Fruit fly (Drosophila melanogaster) whole organism, embryonic: ENCODE data around the gene slmo.

ENCODE experiments used
- Abd-B ChIP-seq: fragments of 200-800 bp; sonication (Bioruptor generic); optimal IDR thresholded peaks from 2 replicates; lab custom pipeline; 2018; ENCODE audit warnings: missing biosample characterization, mild to moderate bottlenecking, missing genetic modification characterization, moderate library complexity
- C15 ChIP-seq: fragments of 200-800 bp; sonication (Bioruptor generic); IDR thresholded peaks from 3 replicates; pipeline ENCODE4 v1.3.6; 2022; ENCODE audit warnings: missing biosample characterization, missing genetic modification characterization
- CG10209 ChIP-seq: fragments of 200-800 bp; sonication (Bioruptor generic); optimal IDR thresholded peaks from 3 replicates; lab custom pipeline; 2017; ENCODE audit warnings: missing biosample characterization, mild to moderate bottlenecking, missing genetic modification characterization, missing genetic modification reagents
- CG1024 ChIP-seq: fragments of 200-800 bp; sonication (Bioruptor generic); IDR thresholded peaks from 2 replicates; pipeline ENCODE4 v1.3.6; 2022; ENCODE audit warnings: missing biosample characterization, missing genetic modification characterization
- CG12155 ChIP-seq: fragments of 200-800 bp; sonication (Bioruptor generic); optimal IDR thresholded peaks from 3 replicates; lab custom pipeline; 2016; ENCODE audit warnings: missing biosample characterization, missing genetic modification characterization
- CG12236 ChIP-seq: fragments of 200-800 bp; sonication (Bioruptor generic); optimal IDR thresholded peaks from 2 replicates; lab custom pipeline; 2016; ENCODE audit warnings: missing biosample characterization, missing genetic modification characterization
- CG12299 ChIP-seq: fragments of 200-800 bp; sonication (Bioruptor generic); optimal IDR thresholded peaks from 2 replicates; lab custom pipeline; 2018; ENCODE audit warnings: missing biosample characterization, mild to moderate bottlenecking, missing genetic modification characterization
- CG13424 ChIP-seq: fragments of 200-800 bp; sonication (Bioruptor generic); optimal IDR thresholded peaks from 2 replicates; lab custom pipeline; 2019; ENCODE audit warnings: missing biosample characterization, mild to moderate bottlenecking, missing genetic modification characterization, moderate library complexity
- CG14014 ChIP-seq: fragments of 200-800 bp; sonication (Bioruptor generic); IDR thresholded peaks from 2 replicates; pipeline ENCODE4 v1.3.6; 2022; ENCODE audit warnings: missing biosample characterization, missing genetic modification characterization
- CG15269 ChIP-seq: fragments of 200-800 bp; sonication (Bioruptor generic); optimal IDR thresholded peaks from 2 replicates; lab custom pipeline; 2018; ENCODE audit warnings: missing biosample characterization, mild to moderate bottlenecking, missing genetic modification characterization, moderate library complexity
- CG16863 ChIP-seq: fragments of 200-800 bp; sonication (Bioruptor generic); optimal IDR thresholded peaks from 3 replicates; lab custom pipeline; 2016; ENCODE audit warnings: missing biosample characterization, missing genetic modification characterization
- CG17186 ChIP-seq: fragments of 200-800 bp; sonication (Bioruptor generic); optimal IDR thresholded peaks from 3 replicates; lab custom pipeline; 2017; ENCODE audit warnings: missing biosample characterization, missing genetic modification reagents, missing genetic modification characterization
- CG18011 ChIP-seq: fragments of 200-800 bp; sonication (Bioruptor generic); optimal IDR thresholded peaks from 2 replicates; lab custom pipeline; 2017; ENCODE audit warnings: missing biosample characterization, missing genetic modification characterization, mild to moderate bottlenecking, moderate library complexity, missing genotype
- CG2678 ChIP-seq: fragments of 200-800 bp; sonication (Bioruptor generic); optimal IDR thresholded peaks from 3 replicates; lab custom pipeline; 2019; ENCODE audit warnings: missing biosample characterization, mild to moderate bottlenecking, missing genetic modification characterization, moderate library complexity
- CG32532 ChIP-seq: fragments of 200-800 bp; sonication (Bioruptor generic); IDR thresholded peaks from 2 replicates; pipeline ENCODE4 v1.3.6; 2022; ENCODE audit warnings: missing biosample characterization, missing genetic modification characterization
- CG33557 ChIP-seq: fragments of 200-800 bp; sonication (Bioruptor generic); optimal IDR thresholded peaks from 2 replicates; lab custom pipeline; 2019; ENCODE audit warnings: missing biosample characterization, mild to moderate bottlenecking, missing genetic modification characterization, moderate library complexity
- CG34376 ChIP-seq: fragments of 200-800 bp; sonication (Bioruptor generic); optimal IDR thresholded peaks from 2 replicates; lab custom pipeline; 2018; ENCODE audit warnings: missing biosample characterization, mild to moderate bottlenecking, missing genetic modification characterization
- CG4707 ChIP-seq: fragments of 200-800 bp; sonication (Bioruptor generic); optimal IDR thresholded peaks from 2 replicates; lab custom pipeline; 2018; ENCODE audit warnings: missing biosample characterization, mild to moderate bottlenecking, missing genetic modification characterization, moderate library complexity
- CG4854 ChIP-seq: fragments of 200-800 bp; sonication (Bioruptor generic); optimal IDR thresholded peaks from 2 replicates; lab custom pipeline; 2016; ENCODE audit warnings: missing biosample characterization, missing genetic modification characterization, inconsistent platforms
- CG6254 ChIP-seq: fragments of 200-800 bp; sonication (Bioruptor generic); optimal IDR thresholded peaks from 3 replicates; lab custom pipeline; 2017; ENCODE audit warnings: mild to moderate bottlenecking, missing biosample characterization, missing genetic modification reagents, missing genetic modification characterization
- Dek ChIP-seq: fragments of 200-800 bp; sonication (Bioruptor generic); optimal IDR thresholded peaks from 3 replicates; lab custom pipeline; 2019; ENCODE audit warnings: missing biosample characterization, mild to moderate bottlenecking, missing genetic modification characterization, moderate library complexity
- HmgD ChIP-seq: fragments of 200-800 bp; sonication (Bioruptor generic); optimal IDR thresholded peaks from 3 replicates; lab custom pipeline; 2016; ENCODE audit warnings: missing biosample characterization, missing genetic modification characterization
- Hr51 ChIP-seq, 2 experiments: fragments of 200-800 bp; sonication (Bioruptor generic); optimal IDR thresholded peaks; 2 replicates in 1 of 2; 3 replicates in 1 of 2; lab custom pipeline; 2016 to 2018; ENCODE audit warnings: missing biosample characterization in 2 of 2, missing genetic modification characterization in 2 of 2, mild to moderate bottlenecking in 1 of 2, moderate library complexity in 1 of 2
- Lhr ChIP-seq: fragments of 200-800 bp; sonication (Bioruptor generic); optimal IDR thresholded peaks from 3 replicates; lab custom pipeline; 2017; ENCODE audit warnings: mild to moderate bottlenecking, missing biosample characterization, missing genetic modification reagents, missing genetic modification characterization
- NfI ChIP-seq: fragments of 200-800 bp; sonication (Bioruptor generic); optimal IDR thresholded peaks from 3 replicates; lab custom pipeline; 2018; ENCODE audit warnings: missing biosample characterization, mild to moderate bottlenecking, missing genetic modification characterization, moderate library complexity
- PHDP ChIP-seq: fragments of 200-800 bp; sonication (Bioruptor generic); optimal IDR thresholded peaks from 3 replicates; lab custom pipeline; 2018; ENCODE audit warnings: missing biosample characterization, mild to moderate bottlenecking, missing genetic modification characterization, moderate library complexity
- Sin3A ChIP-seq: fragments of >200 bp; optimal IDR thresholded peaks from 2 replicates; lab custom pipeline; 2018
- Sry-δ ChIP-seq: fragments of 200-800 bp; sonication (Bioruptor generic); optimal IDR thresholded peaks from 2 replicates; lab custom pipeline; 2016; ENCODE audit warnings: missing biosample characterization, missing genetic modification characterization
- bigmax ChIP-seq: fragments of 200-800 bp; sonication (Bioruptor generic); optimal IDR thresholded peaks from 2 replicates; lab custom pipeline; 2018; ENCODE audit warnings: missing biosample characterization, mild to moderate bottlenecking, missing genetic modification characterization
- chm ChIP-seq: fragments of 200-800 bp; sonication (Bioruptor generic); IDR thresholded peaks from 2 replicates; pipeline ENCODE4 v1.3.6; 2022; ENCODE audit warnings: missing biosample characterization, missing genetic modification characterization
- dmrt99B ChIP-seq: fragments of 200-800 bp; sonication (Bioruptor generic); optimal IDR thresholded peaks from 2 replicates; lab custom pipeline; 2018; ENCODE audit warnings: missing biosample characterization, mild to moderate bottlenecking, missing genetic modification characterization, moderate library complexity
- dysf ChIP-seq: fragments of 200-800 bp; sonication (Bioruptor generic); IDR thresholded peaks from 3 replicates; pipeline ENCODE4 v1.3.6; 2022; ENCODE audit warnings: missing biosample characterization, missing genetic modification characterization
- insv ChIP-seq, 2 experiments: fragments of 200-800 bp; sonication (Bioruptor generic); optimal IDR thresholded peaks; 3 replicates each; lab custom pipeline; 2016 to 2018; ENCODE audit warnings: missing biosample characterization in 2 of 2, missing genetic modification characterization in 2 of 2
- jigr1 ChIP-seq: fragments of 200-800 bp; sonication (Bioruptor generic); IDR thresholded peaks from 3 replicates; pipeline ENCODE4 v1.3.6; 2022; ENCODE audit warnings: missing biosample characterization, missing genetic modification characterization
- ken ChIP-seq: fragments of 200-800 bp; sonication (Bioruptor generic); IDR thresholded peaks from 3 replicates; pipeline ENCODE4 v1.3.6; 2022; ENCODE audit warnings: missing biosample characterization, missing genetic modification characterization
- kni ChIP-seq: fragments of 200-800 bp; sonication (Bioruptor generic); optimal IDR thresholded peaks from 3 replicates; lab custom pipeline; 2017; ENCODE audit warnings: mild to moderate bottlenecking, missing biosample characterization, missing genetic modification reagents, missing genetic modification characterization
- lmd ChIP-seq: fragments of 200-800 bp; sonication (Bioruptor generic); IDR thresholded peaks from 2 replicates; pipeline ENCODE4 v1.3.6; 2022; ENCODE audit warnings: missing biosample characterization, missing genetic modification characterization
- lola ChIP-seq, 3 experiments: fragments of >200 bp in 2 of 3; fragments of 200-800 bp in 1 of 3; sonication (Bioruptor generic) in 1 of 3; optimal IDR thresholded peaks; 2 replicates each; lab custom pipeline; 2017 to 2019; ENCODE audit warnings: missing biosample characterization in 3 of 3, missing genetic modification characterization in 3 of 3, mild to moderate bottlenecking in 1 of 3, moderate library complexity in 1 of 3
- odd ChIP-seq: fragments of 200-800 bp; sonication (Bioruptor generic); optimal IDR thresholded peaks from 2 replicates; lab custom pipeline; 2017; ENCODE audit warnings: missing biosample characterization, mild to moderate bottlenecking, missing genetic modification characterization
- pan ChIP-seq, 4 experiments: fragments of >200 bp in 3 of 4; fragments of 200-800 bp in 1 of 4; sonication (Bioruptor generic) in 1 of 4; optimal IDR thresholded peaks in 3 of 4; IDR thresholded peaks in 1 of 4; 2 replicates each; pipeline versions ENCODE4 v1.3.6 to Lab custom; 2017 to 2022; ENCODE audit warnings: missing biosample characterization in 2 of 4, missing genetic modification characterization in 2 of 4, mixed read lengths in 1 of 4
- sisA ChIP-seq: fragments of 200-800 bp; sonication (Bioruptor generic); IDR thresholded peaks from 2 replicates; pipeline ENCODE4 v1.3.6; 2022; ENCODE audit warnings: missing biosample characterization, missing genetic modification characterization
- stwl ChIP-seq: fragments of 200-800 bp; sonication (Bioruptor generic); optimal IDR thresholded peaks from 3 replicates; lab custom pipeline; 2018; ENCODE audit warnings: missing biosample characterization, mild to moderate bottlenecking, missing genetic modification characterization, moderate library complexity
- sug ChIP-seq: fragments of 200-800 bp; optimal IDR thresholded peaks from 2 replicates; lab custom pipeline; 2019; ENCODE audit warnings: missing biosample characterization, mild to moderate bottlenecking, missing genetic modification characterization, moderate library complexity
- tna ChIP-seq: fragments of 200-800 bp; sonication (Bioruptor generic); IDR thresholded peaks from 2 replicates; pipeline ENCODE4 v1.3.6; 2022; ENCODE audit warnings: missing biosample characterization, missing genetic modification characterization; ENCODE audit not compliant: partially characterized antibody
- ttk ChIP-seq: fragments of 200-800 bp; sonication (Bioruptor generic); IDR thresholded peaks from 2 replicates; pipeline ENCODE4 v2.1.2; 2022; ENCODE audit warnings: missing biosample characterization, missing genetic modification characterization
- usp ChIP-seq: fragments of >200 bp; optimal IDR thresholded peaks from 2 replicates; lab custom pipeline; 2017; ENCODE audit warnings: missing biosample characterization, missing genetic modification characterization
- wek ChIP-seq: fragments of 200-800 bp; sonication (Bioruptor generic); optimal IDR thresholded peaks from 3 replicates; lab custom pipeline; 2018; ENCODE audit warnings: missing biosample characterization, mild to moderate bottlenecking, missing genetic modification characterization, moderate library complexity
- zen2 ChIP-seq: fragments of 200-800 bp; sonication (Bioruptor generic); IDR thresholded peaks from 3 replicates; pipeline ENCODE4 v1.3.6; 2022; ENCODE audit warnings: missing biosample characterization, missing genetic modification characterization; ENCODE audit not compliant: partially characterized antibody

The slmo gene

DNA sequence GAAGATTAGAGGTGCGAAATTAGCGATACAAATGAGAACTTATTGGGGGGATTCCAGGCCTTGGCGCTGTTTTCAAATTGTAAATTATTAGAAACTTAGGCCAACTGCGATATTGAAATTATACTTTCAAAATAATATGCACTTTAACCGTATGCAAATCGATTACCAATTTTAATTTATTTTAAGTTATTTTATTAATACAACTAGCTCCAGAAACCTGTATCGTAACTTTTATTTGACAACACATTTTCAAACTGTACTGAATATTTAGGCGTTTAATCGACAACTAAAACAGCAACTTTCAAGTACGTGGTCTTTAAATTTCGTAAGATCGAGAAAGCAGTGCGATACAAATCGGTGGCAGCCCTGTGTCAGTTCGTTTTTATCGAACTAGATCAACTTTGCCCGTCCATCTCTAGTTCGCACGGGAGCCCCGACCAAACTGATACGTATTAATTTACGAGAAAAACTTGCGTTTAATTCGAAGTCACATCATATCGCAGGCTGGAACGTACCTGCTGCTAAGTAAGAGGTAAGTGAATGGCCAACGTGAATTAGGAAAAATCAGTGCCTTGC is 22.2 kb upstream of the slmo start, which contains the start of the genes CG9154 and Kr-h2 (continued):
- peak; percentile 37 for TF ChIP-seq Abd-B
- no peak for TF ChIP-seq CG33557 (GFP tag; lab: Kevin White, UChicago)
- TF ChIP-seq CG12236 (GFP tag; lab: Kevin White, UChicago), result no peak
- TF ChIP-seq usp (GFP tag; lab: Kevin White, UChicago), result no peak
- peak; percentile 56 for TF ChIP-seq NfI (GFP tag; lab: Kevin White, UChicago)
- peak; percentile 65 for TF ChIP-seq stwl (tag; lab: Kevin White, UChicago)
- no peak for TF ChIP-seq bigmax (GFP tag; lab: Kevin White, UChicago)
- TF ChIP-seq CG34376 (GFP tag; lab: Kevin White, UChicago), result peak; percentile 56
- TF ChIP-seq dysf, result peak; percentile 32; the same call in 1 of the 3 replicates
- peak in 1 of 3 experiments; percentile 25 for TF ChIP-seq lola (GFP tag; optimal IDR thresholded peaks at IDR 0.05; lab: Kevin White, UChicago)
- no peak for TF ChIP-seq CG6254 (GFP tag; lab: Kevin White, UChicago)
- no peak for TF ChIP-seq C15 (GFP tag; lab: Robert Waterston, UW)
- peak; percentile 93 for TF ChIP-seq Sry-δ (GFP tag; lab: Kevin White, UChicago)
- no peak for TF ChIP-seq chm
- TF ChIP-seq CG4707, result no peak
- TF ChIP-seq jigr1 (GFP tag; lab: Robert Waterston, UW), result peak; percentile 54; the same call in 1 of the 3 replicates
- peak in 1 of 2 experiments; percentile 3 for TF ChIP-seq Hr51 (GFP tag; optimal IDR thresholded peaks at IDR 0.05; lab: Kevin White, UChicago)
- TF ChIP-seq CG12299 (tag; lab: Kevin White, UChicago), result peak; percentile 29
- TF ChIP-seq pan (optimal IDR thresholded peaks at IDR 0.05; lab: Kevin White, UChicago), result no peak
- peak in 1 of 2 experiments; percentile 41 for TF ChIP-seq pan (GFP tag; optimal IDR thresholded peaks at IDR 0.05 in 1 of 2, IDR thresholded peaks at IDR 0.05 in 1 of 2)
- peak; percentile 33 for TF ChIP-seq CG15269 (tag; lab: Kevin White, UChicago)
- no peak for TF ChIP-seq CG1024
- peak; percentile 55 for TF ChIP-seq kni (GFP tag; lab: Kevin White, UChicago)
- TF ChIP-seq ken (GFP tag; lab: Robert Waterston, UW), result no peak
- peak; percentile 64 for TF ChIP-seq sug
- TF ChIP-seq CG4854 (GFP tag; lab: Kevin White, UChicago), result no peak
- peak; percentile 39; the same call in 1 of the 3 replicates for TF ChIP-seq zen2 (GFP tag; lab: Robert Waterston, UW)
- TF ChIP-seq CG13424 (tag; lab: Kevin White, UChicago), result peak; percentile 35
- no peak for TF ChIP-seq lmd (GFP tag; lab: Robert Waterston, UW)
- TF ChIP-seq CG32532 (GFP tag; lab: Robert Waterston, UW), result peak; percentile 54; the same call in 1 of the 2 replicates
- TF ChIP-seq HmgD (GFP tag; lab: Kevin White, UChicago), result no peak
- no peak for TF ChIP-seq ttk (GFP tag; lab: Robert Waterston, UW)
- peak in 1 of 2 experiments; percentile 9 for TF ChIP-seq insv (GFP tag; optimal IDR thresholded peaks at IDR 0.05; lab: Kevin White, UChicago)
- peak; percentile 48 for TF ChIP-seq Sin3A (lab: Kevin White, UChicago)
- TF ChIP-seq CG17186 (GFP tag; lab: Kevin White, UChicago), result peak; percentile 42
- TF ChIP-seq CG14014 (GFP tag; lab: Robert Waterston, UW), result 0 out of 2 replicates have a peak, but pooled peaks have one; percentile 20
- peak; percentile 41 for TF ChIP-seq CG18011 (GFP tag; lab: Kevin White, UChicago)
- TF ChIP-seq tna (GFP tag; lab: Robert Waterston, UW), result peak; percentile 44; the same call in 1 of the 2 replicates
- TF ChIP-seq CG10209 (GFP tag; lab: Kevin White, UChicago), result no peak
- no peak for TF ChIP-seq sisA (GFP tag; lab: Robert Waterston, UW)
- peak; percentile 23 for TF ChIP-seq dmrt99B (tag; lab: Kevin White, UChicago)
- TF ChIP-seq wek (GFP tag; lab: Kevin White, UChicago), result peak; percentile 95
- peak; percentile 56 for TF ChIP-seq CG2678 (tag; lab: Kevin White, UChicago)
- peak; percentile 29 for TF ChIP-seq PHDP (tag; lab: Kevin White, UChicago)
- peak; percentile 23 for TF ChIP-seq CG12155 (GFP tag; lab: Kevin White, UChicago)
- no peak for TF ChIP-seq CG16863
- TF ChIP-seq Lhr (GFP tag; lab: Kevin White, UChicago), result peak; percentile 83
- no peak for TF ChIP-seq odd (GFP tag; lab: Kevin White, UChicago)
- TF ChIP-seq Dek, result peak; percentile 76
